Worm (Caenorhabditis elegans) whole organism, L4 larva: ENCODE data around the gene Y62H9A.9.

Experiments
- F10B5.3 ChIP-seq: sonication (generic microtip); optimal IDR thresholded peaks from 2 replicates; lab custom pipeline; 2016; ENCODE audit warnings: mild to moderate bottlenecking, missing genetic modification characterization, missing compliant biosample characterization
- F26F4.8 ChIP-seq: fragments of 200-800 bp; sonication (Bioruptor generic); conservative IDR thresholded peaks from 2 replicates; pipeline ENCODE4 v1.3.6; 2022; ENCODE audit warnings: missing genetic modification characterization, missing compliant biosample characterization
- F44E2.7 ChIP-seq: fragments of 200-800 bp; sonication (Bioruptor generic); IDR thresholded peaks from 2 replicates; pipeline ENCODE4 v2.1.2; 2022; ENCODE audit warnings: missing genetic modification characterization, missing compliant biosample characterization
- R02D3.7 ChIP-seq: fragments of 150-350 bp; sonication (generic microtip); optimal IDR thresholded peaks from 3 replicates; lab custom pipeline; 2014; ENCODE audit warnings: missing biosample characterization, missing genetic modification characterization
- Y5F2A.4 ChIP-seq: fragments of 200-800 bp; sonication (Bioruptor generic); optimal IDR thresholded peaks from 2 replicates; lab custom pipeline; 2018; ENCODE audit warnings: mild to moderate bottlenecking, missing genetic modification characterization, missing compliant biosample characterization
- ZK337.2 ChIP-seq: fragments of 200-800 bp; sonication (Bioruptor generic); IDR thresholded peaks from 2 replicates; pipeline ENCODE4 v1.3.6; 2022; ENCODE audit warnings: missing genetic modification reagents, missing genetic modification characterization, missing compliant biosample characterization
- aha-1 ChIP-seq: fragments of 150-350 bp; peaks from one replicate; lab custom pipeline; 2014; ENCODE audit warnings: missing biosample characterization, missing genetic modification characterization
- aly-2 ChIP-seq: sonication (generic microtip); optimal IDR thresholded peaks from 2 replicates; lab custom pipeline; 2018; ENCODE audit warnings: missing biosample characterization, missing genetic modification characterization
- ama-1 ChIP-seq: fragments of 150-350 bp; optimal IDR thresholded peaks from 2 replicates; lab custom pipeline; 2014; ENCODE audit warnings: inconsistent platforms, mixed read lengths
- arid-1 ChIP-seq: fragments of 200-800 bp; sonication (Bioruptor generic); conservative IDR thresholded peaks from 2 replicates; pipeline ENCODE4 v1.3.6; 2022; ENCODE audit warnings: missing genetic modification reagents, missing genetic modification characterization, missing compliant biosample characterization
- ceh-28 ChIP-seq: fragments of 150-350 bp; optimal IDR thresholded peaks from 2 replicates; lab custom pipeline; 2014; ENCODE audit warnings: missing biosample characterization, missing genetic modification reagents, missing genetic modification characterization
- ceh-44 ChIP-seq: fragments of 200-800 bp; sonication (Bioruptor generic); IDR thresholded peaks from 2 replicates; pipeline ENCODE4 v1.3.6; 2022; ENCODE audit warnings: missing genetic modification reagents, missing genetic modification characterization, missing compliant biosample characterization
- ceh-82 ChIP-seq: sonication (generic microtip); optimal IDR thresholded peaks from 2 replicates; lab custom pipeline; 2017; ENCODE audit warnings: missing biosample characterization, missing genetic modification characterization
- daf-12 ChIP-seq: fragments of 150-350 bp; optimal IDR thresholded peaks from 2 replicates; lab custom pipeline; 2014; ENCODE audit warnings: missing biosample characterization, missing genetic modification reagents, missing genetic modification characterization
- daf-19 ChIP-seq: fragments of 200-800 bp; sonication (Bioruptor generic); conservative IDR thresholded peaks from 2 replicates; pipeline ENCODE4 v1.3.6; 2022; ENCODE audit warnings: missing genetic modification characterization, missing compliant biosample characterization
- dmd-9 ChIP-seq: fragments of 200-800 bp; sonication (Bioruptor generic); IDR thresholded peaks from 2 replicates; pipeline ENCODE4 v1.3.6; 2022; ENCODE audit warnings: missing genetic modification reagents, missing genetic modification characterization, missing compliant biosample characterization
- duxl-1 ChIP-seq: sonication (generic microtip); optimal IDR thresholded peaks from 2 replicates; lab custom pipeline; 2016; ENCODE audit warnings: mild to moderate bottlenecking, missing genetic modification characterization, moderate library complexity, missing compliant biosample characterization; ENCODE audit not compliant: poor library complexity
- egl-27 ChIP-seq: sonication (generic microtip); optimal IDR thresholded peaks from 3 replicates; lab custom pipeline; 2017; ENCODE audit warnings: missing biosample characterization, missing genetic modification reagents, missing genetic modification characterization
- egl-43 ChIP-seq: fragments of 200-800 bp; sonication (Bioruptor generic); IDR thresholded peaks from 2 replicates; pipeline ENCODE4 v1.3.6; 2022; ENCODE audit warnings: missing genetic modification reagents, missing genetic modification characterization, missing compliant biosample characterization
- fkh-10 ChIP-seq: fragments of 150-350 bp; optimal IDR thresholded peaks from 2 replicates; lab custom pipeline; 2014; ENCODE audit warnings: missing biosample characterization, missing genetic modification reagents, missing genetic modification characterization
- fos-1 ChIP-seq: fragments of 150-350 bp; optimal IDR thresholded peaks from 2 replicates; lab custom pipeline; 2014; ENCODE audit warnings: missing biosample characterization, missing genetic modification characterization
- gei-8 ChIP-seq: fragments of 200-800 bp; sonication (Bioruptor generic); optimal IDR thresholded peaks from 2 replicates; lab custom pipeline; 2018; ENCODE audit warnings: mild to moderate bottlenecking, missing genetic modification characterization, missing compliant biosample characterization
- hif-1 ChIP-seq, 2 experiments: sonication (generic microtip); optimal IDR thresholded peaks; 2 replicates each; lab custom pipeline; 2016 to 2017; ENCODE audit warnings: missing compliant biosample characterization in 2 of 2, missing genetic modification characterization in 2 of 2, missing genetic modification reagents in 2 of 2, missing genotype in 2 of 2, mild to moderate bottlenecking in 1 of 2
- hlh-30 ChIP-seq: sonication (generic microtip); optimal IDR thresholded peaks from 2 replicates; lab custom pipeline; 2017; ENCODE audit warnings: antibody characterized with exemption, mild to moderate bottlenecking, missing genetic modification characterization, missing compliant biosample characterization; ENCODE audit not compliant: insufficient read depth
- jun-1 ChIP-seq: fragments of 150-350 bp; optimal IDR thresholded peaks from 2 replicates; lab custom pipeline; 2014; ENCODE audit warnings: missing biosample characterization, missing genetic modification reagents, missing genetic modification characterization
- lim-7 ChIP-seq: fragments of 200-800 bp; sonication (Bioruptor generic); IDR thresholded peaks from 2 replicates; pipeline ENCODE4 v1.3.6; 2022; ENCODE audit warnings: missing genetic modification characterization, missing compliant biosample characterization
- lin-29 ChIP-seq: fragments of 200-800 bp; sonication (Bioruptor generic); IDR thresholded peaks from 2 replicates; pipeline ENCODE4 v1.3.6; 2022; ENCODE audit warnings: missing genetic modification reagents, missing genetic modification characterization, missing compliant biosample characterization
- lin-38 ChIP-seq: fragments of 200-800 bp; sonication (Bioruptor generic); IDR thresholded peaks from 2 replicates; pipeline ENCODE4 v1.3.6; 2022; ENCODE audit warnings: missing genetic modification reagents, missing genetic modification characterization, missing compliant biosample characterization
- lsy-2 ChIP-seq, 2 experiments: fragments of 150-350 bp in 1 of 2; sonication (generic microtip) in 1 of 2; optimal IDR thresholded peaks; 2 replicates each; lab custom pipeline; 2014 to 2017; ENCODE audit warnings: missing biosample characterization in 2 of 2, missing genetic modification characterization in 2 of 2
- madf-9 ChIP-seq: fragments of 200-800 bp; sonication (Bioruptor generic); conservative IDR thresholded peaks from 2 replicates; pipeline ENCODE4 v1.3.6; 2022; ENCODE audit warnings: missing genetic modification reagents, missing genetic modification characterization, missing compliant biosample characterization
- mdt-29 ChIP-seq: fragments of 200-800 bp; sonication (Bioruptor generic); IDR thresholded peaks from 2 replicates; pipeline ENCODE4 v1.3.6; 2022; ENCODE audit warnings: missing genetic modification reagents, missing genetic modification characterization, missing compliant biosample characterization
- mep-1 ChIP-seq: fragments of 150-350 bp; sonication (generic microtip); optimal IDR thresholded peaks from 3 replicates; lab custom pipeline; 2014; ENCODE audit warnings: missing biosample characterization, missing genetic modification characterization
- mxl-2 ChIP-seq: fragments of 200-800 bp; sonication (Bioruptor generic); conservative IDR thresholded peaks from 2 replicates; pipeline ENCODE4 v1.3.6; 2022; ENCODE audit warnings: missing genetic modification reagents, missing genetic modification characterization, missing compliant biosample characterization
- mxl-3 ChIP-seq: fragments of 200-800 bp; sonication (Bioruptor generic); optimal IDR thresholded peaks from 2 replicates; lab custom pipeline; 2018; ENCODE audit warnings: mild to moderate bottlenecking, missing genetic modification characterization, missing compliant biosample characterization
- nhr-11 ChIP-seq: fragments of 150-350 bp; optimal IDR thresholded peaks from 2 replicates; lab custom pipeline; 2014; ENCODE audit warnings: missing biosample characterization, missing genetic modification characterization
- nhr-111 ChIP-seq: fragments of 200-800 bp; sonication (Bioruptor generic); optimal IDR thresholded peaks from 2 replicates; lab custom pipeline; 2018; ENCODE audit warnings: mild to moderate bottlenecking, missing genetic modification characterization, missing compliant biosample characterization
- nhr-25 ChIP-seq: sonication (generic microtip); optimal IDR thresholded peaks from 2 replicates; lab custom pipeline; 2017; ENCODE audit warnings: missing genetic modification characterization, mild to moderate bottlenecking, missing compliant biosample characterization, antibody characterized with exemption, moderate library complexity, borderline replicate concordance; ENCODE audit not compliant: insufficient read depth
- nhr-28 ChIP-seq: fragments of 150-350 bp; optimal IDR thresholded peaks from 2 replicates; lab custom pipeline; 2014; ENCODE audit warnings: missing biosample characterization, missing genetic modification characterization
- nhr-6 ChIP-seq: fragments of 150-350 bp; optimal IDR thresholded peaks from 2 replicates; lab custom pipeline; 2014; ENCODE audit warnings: missing biosample characterization, missing genetic modification characterization
- nhr-76 ChIP-seq: fragments of 150-350 bp; optimal IDR thresholded peaks from 2 replicates; lab custom pipeline; 2014; ENCODE audit warnings: missing biosample characterization, missing genetic modification characterization
- php-3 ChIP-seq: fragments of 200-800 bp; sonication (Bioruptor generic); IDR thresholded peaks from 2 replicates; pipeline ENCODE4 v1.3.6; 2022; ENCODE audit warnings: missing genetic modification reagents, missing genetic modification characterization, missing compliant biosample characterization
- rbr-2 ChIP-seq: sonication (generic microtip); optimal IDR thresholded peaks from 2 replicates; lab custom pipeline; 2016; ENCODE audit warnings: missing genotype, missing genetic modification characterization, missing compliant biosample characterization
- sdz-12 ChIP-seq: fragments of 200-800 bp; sonication (Bioruptor generic); optimal IDR thresholded peaks from 2 replicates; lab custom pipeline; 2018; ENCODE audit warnings: mild to moderate bottlenecking, missing genetic modification characterization, missing compliant biosample characterization
- snpc-1.2 ChIP-seq: fragments of 200-800 bp; sonication (Bioruptor generic); IDR thresholded peaks from 2 replicates; pipeline ENCODE4 v1.3.6; 2022; ENCODE audit warnings: missing genetic modification reagents, missing genetic modification characterization, missing compliant biosample characterization
- snpc-4 ChIP-seq: fragments of 150-350 bp; optimal IDR thresholded peaks from 2 replicates; lab custom pipeline; 2014; ENCODE audit warnings: missing biosample characterization, missing genetic modification characterization
- spr-1 ChIP-seq: sonication (generic microtip); optimal IDR thresholded peaks from 2 replicates; lab custom pipeline; 2016; ENCODE audit warnings: mild to moderate bottlenecking, missing genetic modification characterization, missing compliant biosample characterization
- spr-3 ChIP-seq: fragments of 200-800 bp; sonication (Bioruptor generic); optimal IDR thresholded peaks from 2 replicates; lab custom pipeline; 2018; ENCODE audit warnings: mild to moderate bottlenecking, missing genetic modification characterization, missing compliant biosample characterization
- tag-97 ChIP-seq: fragments of 200-800 bp; sonication (Bioruptor generic); IDR thresholded peaks from 2 replicates; pipeline ENCODE4 v1.3.6; 2022; ENCODE audit warnings: missing genetic modification characterization, missing compliant biosample characterization
- unc-130 ChIP-seq: sonication (generic microtip); optimal IDR thresholded peaks from 2 replicates; lab custom pipeline; 2016; ENCODE audit warnings: missing genetic modification reagents, missing genetic modification characterization, missing compliant biosample characterization
- unc-39 ChIP-seq: sonication (generic microtip); optimal IDR thresholded peaks from 2 replicates; lab custom pipeline; 2017; ENCODE audit warnings: missing biosample characterization, missing genetic modification characterization
- unc-62 ChIP-seq, 3 experiments: fragments of 150-350 bp in 1 of 3; sonication (generic microtip); optimal IDR thresholded peaks in 2 of 3; peaks in 1 of 3; 1 replicate in 1 of 3; 2 replicates in 2 of 3; lab custom pipeline; 2014 to 2017; ENCODE audit warnings: missing biosample characterization in 3 of 3, missing genetic modification characterization in 3 of 3, missing genetic modification reagents in 3 of 3, missing genotype in 1 of 3
- zag-1 ChIP-seq: fragments of 150-350 bp; optimal IDR thresholded peaks from 2 replicates; lab custom pipeline; 2014; ENCODE audit warnings: missing biosample characterization, missing genetic modification characterization

The Y62H9A.9 gene

DNA sequence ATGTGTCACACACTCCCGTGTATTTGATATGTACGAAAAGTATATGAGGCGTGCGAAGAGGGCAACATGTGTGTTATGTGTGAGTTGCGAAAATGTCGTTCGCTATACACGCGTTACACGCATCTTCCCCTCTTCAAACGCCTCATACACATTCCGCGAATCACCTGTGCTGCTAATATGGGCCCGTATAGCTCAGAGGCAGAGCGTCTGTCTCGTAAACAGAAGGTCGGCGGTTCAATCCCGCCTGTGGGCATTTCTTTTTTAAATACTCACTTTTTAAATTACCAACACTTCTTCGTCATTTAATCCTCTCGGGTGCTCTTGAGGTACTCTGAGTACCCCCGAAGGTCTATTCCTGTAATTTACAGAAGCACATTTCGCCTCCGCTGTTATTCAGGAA is 35.6 kb upstream of the Y62H9A.9 start (continued):
- TF ChIP-seq fkh-10 (GFP tag; lab: Kevin White, UChicago): no peak
- no peak; the same call in 1 of the 2 replicates for TF ChIP-seq egl-43
- peak; percentile 93 for TF ChIP-seq snpc-1.2 (GFP tag; lab: Robert Waterston, UW)
- TF ChIP-seq dmd-9 (GFP tag; lab: Robert Waterston, UW): no peak
- no peak for TF ChIP-seq daf-12 (tag; lab: Kevin White, UChicago)
- TF ChIP-seq spr-3 (GFP tag; lab: Kevin White, UChicago): no peak
- no peak for TF ChIP-seq nhr-28 (tag; lab: Kevin White, UChicago)
- TF ChIP-seq ceh-28: no peak
- TF ChIP-seq Y5F2A.4 (GFP tag; lab: Kevin White, UChicago): no peak
- no peak for TF ChIP-seq spr-1 (tag; lab: Kevin White, UChicago)
- TF ChIP-seq ama-1 (lab: Kevin White, UChicago): no peak
- no peak for TF ChIP-seq fos-1 (tag; lab: Kevin White, UChicago)
- no peak for TF ChIP-seq unc-39
- TF ChIP-seq nhr-25: no peak
- no peak for TF ChIP-seq lin-38 (GFP tag; lab: Robert Waterston, UW)
- TF ChIP-seq F44E2.7 (GFP tag; lab: Robert Waterston, UW): no peak
- no peak for TF ChIP-seq mxl-3 (GFP tag; lab: Kevin White, UChicago)
- no peak for TF ChIP-seq unc-62 (GFP tag; optimal IDR thresholded peaks at IDR 0.05 in 1 of 2; lab: Kevin White, UChicago)
- TF ChIP-seq unc-62 (tag; optimal IDR thresholded peaks at IDR 0.05; lab: Kevin White, UChicago): no peak
- TF ChIP-seq ceh-82 (tag; lab: Kevin White, UChicago): no peak
- no peak for TF ChIP-seq mep-1 (tag; lab: Kevin White, UChicago)
- no peak for TF ChIP-seq egl-27
- TF ChIP-seq lim-7 (GFP tag; lab: Robert Waterston, UW): peak; percentile 82; the same call in 1 of the 2 replicates
- TF ChIP-seq F26F4.8 (GFP tag; lab: Robert Waterston, UW): no peak
- no peak for TF ChIP-seq php-3
- no peak for TF ChIP-seq gei-8 (GFP tag; lab: Kevin White, UChicago)
- no peak for TF ChIP-seq mdt-29 (GFP tag; lab: Robert Waterston, UW)
- TF ChIP-seq mxl-2 (GFP tag; lab: Robert Waterston, UW): no peak
- no peak for TF ChIP-seq ZK337.2 (GFP tag; lab: Robert Waterston, UW)
- TF ChIP-seq lin-29 (GFP tag; lab: Robert Waterston, UW): no peak
- no peak for TF ChIP-seq snpc-4 (tag; lab: Kevin White, UChicago)
- TF ChIP-seq aly-2: no peak
- 0 out of 2 replicates have a peak, but pooled peaks have one; percentile 45 for TF ChIP-seq daf-19 (GFP tag; lab: Robert Waterston, UW)
- TF ChIP-seq F10B5.3 (tag; lab: Kevin White, UChicago): no peak
- no peak for TF ChIP-seq tag-97 (GFP tag; lab: Robert Waterston, UW)
- no peak for TF ChIP-seq sdz-12 (GFP tag; lab: Kevin White, UChicago)
- no peak for TF ChIP-seq hif-1 (tag; optimal IDR thresholded peaks at IDR 0.05; lab: Kevin White, UChicago)
- 0 out of 2 replicates have a peak, but pooled peaks have one; percentile 49 for TF ChIP-seq ceh-44 (GFP tag; lab: Robert Waterston, UW)
- TF ChIP-seq lsy-2 (tag; optimal IDR thresholded peaks at IDR 0.05; lab: Kevin White, UChicago): no peak
- no peak for TF ChIP-seq jun-1 (tag; lab: Kevin White, UChicago)
- TF ChIP-seq arid-1 (GFP tag; lab: Robert Waterston, UW): no peak; the same call in 1 of the 2 replicates
- TF ChIP-seq nhr-11 (tag; lab: Kevin White, UChicago): no peak
- TF ChIP-seq zag-1 (tag; lab: Kevin White, UChicago): no peak
- TF ChIP-seq nhr-6: no peak
- no peak for TF ChIP-seq nhr-76 (tag; lab: Kevin White, UChicago)
- no peak for TF ChIP-seq rbr-2
- peak; percentile 33 for TF ChIP-seq aha-1
- no peak for TF ChIP-seq duxl-1 (tag; lab: Kevin White, UChicago)
- no peak for TF ChIP-seq hlh-30 (tag; lab: Kevin White, UChicago)
- no peak for TF ChIP-seq R02D3.7 (tag; lab: Kevin White, UChicago)
- no peak for TF ChIP-seq madf-9 (GFP tag; lab: Robert Waterston, UW)
- no peak for TF ChIP-seq unc-130 (GFP tag; lab: Kevin White, UChicago)
- TF ChIP-seq nhr-111 (GFP tag; lab: Kevin White, UChicago): no peak
